Worm (Caenorhabditis elegans) whole organism, young adult: ENCODE data around the gene str-187.

Experiments used
- B0019.2 ChIP-seq: fragments of 200-800 bp; sonication (Bioruptor generic); conservative IDR thresholded peaks from 2 replicates; pipeline ENCODE4 v1.3.6; 2022; ENCODE audit warnings: missing genetic modification reagents, missing genetic modification characterization, missing compliant biosample characterization
- B0336.3 ChIP-seq: fragments of 200-800 bp; sonication (Bioruptor generic); IDR thresholded peaks from 2 replicates; pipeline ENCODE4 v1.3.6; 2022; ENCODE audit warnings: missing genetic modification characterization, missing compliant biosample characterization
- C06A6.2 ChIP-seq: fragments of 200-800 bp; sonication (Bioruptor generic); conservative IDR thresholded peaks from 2 replicates; pipeline ENCODE4 v1.3.6; 2022; ENCODE audit warnings: missing genetic modification characterization, missing compliant biosample characterization
- D2030.7 ChIP-seq: fragments of 200-800 bp; sonication (Bioruptor generic); IDR thresholded peaks from 2 replicates; pipeline ENCODE4 v1.3.6; 2022; ENCODE audit warnings: missing genetic modification reagents, missing genetic modification characterization, missing compliant biosample characterization
- F22D6.2 ChIP-seq: sonication (generic microtip); optimal IDR thresholded peaks from 2 replicates; lab custom pipeline; 2016; ENCODE audit warnings: mild to moderate bottlenecking, missing genetic modification characterization, missing compliant biosample characterization
- K12H6.12 ChIP-seq: fragments of 200-800 bp; sonication (Bioruptor generic); optimal IDR thresholded peaks from 2 replicates; lab custom pipeline; 2018; ENCODE audit warnings: mild to moderate bottlenecking, missing genetic modification characterization, missing compliant biosample characterization
- T26A5.8 ChIP-seq: sonication (generic microtip); optimal IDR thresholded peaks from 2 replicates; lab custom pipeline; 2016; ENCODE audit warnings: missing genetic modification characterization, missing compliant biosample characterization
- Y53F4B.3 ChIP-seq: fragments of 200-800 bp; sonication (Bioruptor generic); IDR thresholded peaks from 2 replicates; pipeline ENCODE4 v1.3.6; 2022; ENCODE audit warnings: missing genetic modification reagents, missing genetic modification characterization, missing compliant biosample characterization
- Y53G8AR.9 ChIP-seq: fragments of 200-800 bp; sonication (Bioruptor generic); conservative IDR thresholded peaks from 2 replicates; pipeline ENCODE4 v1.3.6; 2022; ENCODE audit warnings: missing genetic modification reagents, missing genetic modification characterization, missing compliant biosample characterization
- Y56A3A.18 ChIP-seq: fragments of 200-800 bp; sonication (Bioruptor generic); IDR thresholded peaks from 2 replicates; pipeline ENCODE4 v1.3.6; 2022; ENCODE audit warnings: missing genetic modification reagents, missing genetic modification characterization, missing compliant biosample characterization
- Y95B8A.8 ChIP-seq: fragments of 200-800 bp; sonication (Bioruptor generic); IDR thresholded peaks from 2 replicates; pipeline ENCODE4 v1.3.6; 2022; ENCODE audit warnings: missing genetic modification reagents, missing genetic modification characterization, missing compliant biosample characterization
- aptf-2 ChIP-seq: fragments of 200-800 bp; sonication (Bioruptor generic); conservative IDR thresholded peaks from 2 replicates; pipeline ENCODE4 v1.3.6; 2022; ENCODE audit warnings: missing genetic modification reagents, missing genetic modification characterization, missing compliant biosample characterization
- atf-7 ChIP-seq: sonication (generic microtip); optimal IDR thresholded peaks from 2 replicates; lab custom pipeline; 2017; ENCODE audit warnings: mild to moderate bottlenecking, missing genetic modification characterization, missing compliant biosample characterization
- attf-6 ChIP-seq: fragments of 200-800 bp; sonication (Bioruptor generic); IDR thresholded peaks from 2 replicates; pipeline ENCODE4 v1.3.6; 2022; ENCODE audit warnings: missing genetic modification reagents, missing genetic modification characterization, missing compliant biosample characterization
- bed-1 ChIP-seq: fragments of 200-800 bp; sonication (Bioruptor generic); IDR thresholded peaks from 2 replicates; pipeline ENCODE4 v1.3.6; 2022; ENCODE audit warnings: missing genetic modification reagents, missing genetic modification characterization, missing compliant biosample characterization
- ceh-40 ChIP-seq: fragments of 200-800 bp; sonication (Bioruptor generic); IDR thresholded peaks from 2 replicates; pipeline ENCODE4 v1.3.6; 2022; ENCODE audit warnings: missing genetic modification characterization, missing compliant biosample characterization
- ceh-79 ChIP-seq: sonication (generic microtip); optimal IDR thresholded peaks from 2 replicates; lab custom pipeline; 2017; ENCODE audit warnings: mild to moderate bottlenecking, missing genetic modification characterization, missing compliant biosample characterization
- dox-1 ChIP-seq: fragments of 200-800 bp; sonication (Bioruptor generic); IDR thresholded peaks from 2 replicates; pipeline ENCODE4 v1.3.6; 2022; ENCODE audit warnings: missing genetic modification reagents, missing genetic modification characterization, missing compliant biosample characterization
- efl-1 ChIP-seq: fragments of 150-350 bp; optimal IDR thresholded peaks from 2 replicates; lab custom pipeline; 2014; ENCODE audit warnings: missing biosample characterization, missing genetic modification reagents, missing genetic modification characterization
- ekl-4 ChIP-seq: fragments of 200-800 bp; sonication (Bioruptor generic); IDR thresholded peaks from 2 replicates; pipeline ENCODE4 v1.3.6; 2022; ENCODE audit warnings: missing genetic modification reagents, missing genetic modification characterization, missing compliant biosample characterization
- fkh-3 ChIP-seq: sonication (generic microtip); optimal IDR thresholded peaks from 2 replicates; lab custom pipeline; 2016; ENCODE audit warnings: mild to moderate bottlenecking, missing genetic modification characterization, missing compliant biosample characterization
- let-607 ChIP-seq, 2 experiments: fragments of 200-800 bp in 1 of 2; sonication (Bioruptor generic) in 1 of 2; sonication (generic microtip) in 1 of 2; optimal IDR thresholded peaks; 2 replicates each; lab custom pipeline; 2016 to 2018; ENCODE audit warnings: mild to moderate bottlenecking in 2 of 2, missing compliant biosample characterization in 2 of 2, missing genetic modification characterization in 2 of 2, moderate library complexity in 2 of 2, missing genotype in 1 of 2
- lin-35 ChIP-seq, 3 experiments: fragments of 150-350 bp in 2 of 3; sonication (generic microtip) in 1 of 3; optimal IDR thresholded peaks; 2 replicates each; lab custom pipeline; 2014 to 2018; ENCODE audit warnings: missing biosample characterization in 3 of 3, missing genetic modification characterization in 3 of 3, missing genetic modification reagents in 3 of 3
- lir-1 ChIP-seq: fragments of 200-800 bp; sonication (Bioruptor generic); conservative IDR thresholded peaks from 2 replicates; pipeline ENCODE4 v1.3.6; 2022; ENCODE audit warnings: missing genetic modification reagents, missing genetic modification characterization, missing compliant biosample characterization
- madf-10 ChIP-seq: sonication (generic microtip); optimal IDR thresholded peaks from 2 replicates; lab custom pipeline; 2016; ENCODE audit warnings: mild to moderate bottlenecking, missing genetic modification characterization, missing compliant biosample characterization
- mxl-1 ChIP-seq: sonication (generic microtip); optimal IDR thresholded peaks from 2 replicates; lab custom pipeline; 2016; ENCODE audit warnings: missing genetic modification characterization, missing compliant biosample characterization
- nhr-179 ChIP-seq: sonication (generic microtip); optimal IDR thresholded peaks from 2 replicates; lab custom pipeline; 2016; ENCODE audit warnings: mild to moderate bottlenecking, missing genetic modification characterization, missing compliant biosample characterization
- nhr-27 ChIP-seq: fragments of 200-800 bp; sonication (Bioruptor generic); optimal IDR thresholded peaks from 2 replicates; lab custom pipeline; 2018; ENCODE audit warnings: mild to moderate bottlenecking, missing genetic modification characterization, moderate library complexity, missing compliant biosample characterization
- nhr-80 ChIP-seq: sonication (generic microtip); optimal IDR thresholded peaks from 2 replicates; lab custom pipeline; 2016; ENCODE audit warnings: missing genetic modification characterization, missing compliant biosample characterization
- pbrm-1 ChIP-seq: fragments of 200-800 bp; sonication (Bioruptor generic); IDR thresholded peaks from 2 replicates; pipeline ENCODE4 v1.3.6; 2022; ENCODE audit warnings: missing genetic modification reagents, missing genetic modification characterization, missing compliant biosample characterization
- pha-4 ChIP-seq: fragments of 150-350 bp; sonication (generic microtip); optimal IDR thresholded peaks from 2 replicates; lab custom pipeline; 2014; ENCODE audit warnings: missing biosample characterization, missing genetic modification reagents, missing genetic modification characterization
- rec-8 ChIP-seq, 2 experiments: sonication (generic microtip); optimal IDR thresholded peaks; 2 replicates each; lab custom pipeline; 2016; ENCODE audit warnings: mild to moderate bottlenecking in 2 of 2, missing genetic modification characterization in 2 of 2, missing genetic modification reagents in 2 of 2, missing genotype in 2 of 2, missing biosample characterization in 1 of 2, missing compliant biosample characterization in 1 of 2, moderate library complexity in 1 of 2
- repo-1 ChIP-seq: sonication (generic microtip); optimal IDR thresholded peaks from 2 replicates; lab custom pipeline; 2017; ENCODE audit warnings: mild to moderate bottlenecking, missing genetic modification characterization, missing compliant biosample characterization
- rpc-1 ChIP-seq, 2 experiments: fragments of 150-350 bp in 1 of 2; sonication (generic microtip) in 1 of 2; optimal IDR thresholded peaks; 2 replicates each; lab custom pipeline; 2014 to 2018; ENCODE audit warnings: missing biosample characterization in 1 of 2, missing genetic modification characterization in 1 of 2, missing genetic modification reagents in 1 of 2, missing genotype in 1 of 2
- sdz-38 ChIP-seq: sonication (generic microtip); optimal IDR thresholded peaks from 2 replicates; lab custom pipeline; 2016; ENCODE audit warnings: missing genotype, missing genetic modification characterization, missing compliant biosample characterization
- sea-2 ChIP-seq: fragments of 200-800 bp; sonication (Bioruptor generic); IDR thresholded peaks from 2 replicates; pipeline ENCODE4 v1.3.6; 2022; ENCODE audit warnings: missing genetic modification characterization, missing compliant biosample characterization
- snpc-1.3 ChIP-seq: sonication (generic microtip); optimal IDR thresholded peaks from 2 replicates; lab custom pipeline; 2017; ENCODE audit warnings: missing genetic modification characterization, mild to moderate bottlenecking, missing compliant biosample characterization, antibody characterized with exemption, moderate library complexity, missing genotype, missing genetic modification reagents; ENCODE audit not compliant: insufficient read depth
- snpc-4 ChIP-seq, 5 experiments: fragments of 150-350 bp in 1 of 5; sonication (generic microtip) in 4 of 5; optimal IDR thresholded peaks; 2 replicates each; lab custom pipeline; 2014 to 2018; ENCODE audit warnings: missing genetic modification characterization in 5 of 5, missing biosample characterization in 3 of 5, antibody characterized with exemption in 2 of 5, mild to moderate bottlenecking in 2 of 5, missing compliant biosample characterization in 2 of 5, missing genotype in 2 of 5, moderate library complexity in 2 of 5, missing genetic modification reagents in 1 of 5
- somi-1 ChIP-seq: fragments of 200-800 bp; sonication (Bioruptor generic); optimal IDR thresholded peaks from 2 replicates; lab custom pipeline; 2018; ENCODE audit warnings: mild to moderate bottlenecking, missing genetic modification characterization, missing compliant biosample characterization
- sptf-2 ChIP-seq: fragments of 200-800 bp; sonication (Bioruptor generic); optimal IDR thresholded peaks from 2 replicates; lab custom pipeline; 2018; ENCODE audit warnings: mild to moderate bottlenecking, missing genetic modification characterization, missing compliant biosample characterization
- tbp1 ChIP-seq: fragments of 200-800 bp; sonication (Bioruptor generic); optimal IDR thresholded peaks from 2 replicates; lab custom pipeline; 2018; ENCODE audit warnings: mild to moderate bottlenecking, missing genetic modification characterization, missing compliant biosample characterization
- tbx-9 ChIP-seq: sonication (generic microtip); optimal IDR thresholded peaks from 2 replicates; lab custom pipeline; 2016; ENCODE audit warnings: borderline replicate concordance, missing genetic modification characterization, inconsistent platforms, missing compliant biosample characterization
- zim-3 ChIP-seq: sonication (generic microtip); optimal IDR thresholded peaks from 2 replicates; lab custom pipeline; 2017; ENCODE audit warnings: mild to moderate bottlenecking, missing genetic modification characterization, moderate library complexity, missing compliant biosample characterization
- ztf-18 ChIP-seq: sonication (generic microtip); optimal IDR thresholded peaks from 2 replicates; lab custom pipeline; 2016; ENCODE audit warnings: missing genotype, mild to moderate bottlenecking, missing genetic modification characterization, missing compliant biosample characterization
- ztf-28 ChIP-seq: fragments of 200-800 bp; sonication (Bioruptor generic); IDR thresholded peaks from 2 replicates; pipeline ENCODE4 v1.3.6; 2022; ENCODE audit warnings: missing genetic modification reagents, missing genetic modification characterization, missing compliant biosample characterization
- ztf-3 ChIP-seq: fragments of 200-800 bp; sonication (Bioruptor generic); optimal IDR thresholded peaks from 2 replicates; lab custom pipeline; 2018; ENCODE audit warnings: mild to moderate bottlenecking, missing genetic modification characterization, missing compliant biosample characterization
- ztf-6 ChIP-seq: fragments of 200-800 bp; sonication (Bioruptor generic); IDR thresholded peaks from 2 replicates; pipeline ENCODE4 v1.3.6; 2022; ENCODE audit warnings: missing genetic modification reagents, missing genetic modification characterization, missing compliant biosample characterization

str-187 gene

DNA sequence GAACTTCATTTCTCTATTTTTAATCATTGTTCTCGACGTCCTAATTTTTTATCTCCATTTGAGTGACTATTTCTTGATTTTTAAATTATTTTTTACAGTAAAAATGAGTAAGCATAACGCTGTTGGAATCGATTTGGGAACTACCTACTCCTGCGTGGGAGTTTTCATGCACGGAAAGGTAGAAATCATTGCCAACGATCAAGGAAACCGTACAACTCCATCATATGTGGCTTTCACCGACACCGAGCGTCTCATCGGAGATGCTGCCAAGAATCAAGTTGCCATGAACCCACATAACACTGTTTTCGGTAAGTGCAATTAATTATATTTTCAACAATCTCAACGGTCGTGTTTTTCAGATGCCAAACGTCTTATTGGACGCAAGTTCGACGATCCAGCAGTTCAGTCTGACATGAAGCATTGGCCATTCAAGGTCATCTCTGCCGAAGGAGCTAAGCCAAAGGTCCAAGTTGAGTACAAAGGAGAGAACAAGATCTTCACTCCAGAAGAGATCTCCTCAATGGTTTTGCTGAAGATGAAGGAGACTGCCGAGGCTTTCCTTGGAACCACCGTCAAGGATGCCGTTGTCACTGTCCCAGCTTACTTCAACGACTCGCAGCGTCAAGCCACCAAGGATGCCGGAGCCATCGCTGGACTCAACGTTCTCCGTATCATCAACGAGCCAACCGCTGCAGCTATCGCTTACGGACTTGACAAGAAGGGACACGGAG lies 13.6 kb downstream of the str-187 start, which contains the start of gene hsp-1 (continued):
- TF ChIP-seq lir-1 (GFP tag; lab: Robert Waterston, UW) (no peak), ztf-3 (GFP tag; lab: Kevin White, UChicago) (no peak), aptf-2 (no peak), Y56A3A.18 (GFP tag; lab: Robert Waterston, UW) (no peak; the same call in 1 of the 2 replicates), lin-35 (GFP tag; optimal IDR thresholded peaks at IDR 0.05; lab: Kevin White, UChicago) (no peak), Y95B8A.8 (0 out of 2 replicates have a peak, but pooled peaks have one; percentile 66), ceh-40 (GFP tag; lab: Robert Waterston, UW) (peak; percentile 78; the same call in 1 of the 2 replicates), somi-1 (GFP tag; lab: Kevin White, UChicago) (no peak), snpc-1.3 (tag; lab: Kevin White, UChicago) (no peak), T26A5.8 (no peak), sptf-2 (GFP tag; lab: Kevin White, UChicago) (no peak), tbp1 (GFP tag; lab: Kevin White, UChicago) (no peak), mxl-1 (tag; lab: Kevin White, UChicago) (no peak), fkh-3 (tag; lab: Kevin White, UChicago) (no peak), tbx-9 (tag; lab: Kevin White, UChicago) (no peak), ekl-4 (GFP tag; lab: Robert Waterston, UW) (no peak; the same call in 1 of the 2 replicates), ztf-6 (no peak), F22D6.2 (tag; lab: Kevin White, UChicago) (no peak), zim-3 (tag; lab: Kevin White, UChicago) (no peak), madf-10 (tag; lab: Kevin White, UChicago) (no peak), ztf-18 (tag; lab: Kevin White, UChicago) (no peak), snpc-4 (GFP tag; optimal IDR thresholded peaks at IDR 0.05; lab: Kevin White, UChicago) (no peak), snpc-4 (tag; optimal IDR thresholded peaks at IDR 0.05; lab: Kevin White, UChicago) (peak in 1 of 4 experiments; percentile 33), D2030.7 (GFP tag; lab: Robert Waterston, UW) (0 out of 2 replicates have a peak, but pooled peaks have one; percentile 20), Y53G8AR.9 (GFP tag; lab: Robert Waterston, UW) (no peak), sdz-38 (tag; lab: Kevin White, UChicago) (no peak), B0336.3 (peak; percentile 13), sea-2 (GFP tag; lab: Robert Waterston, UW) (no peak), efl-1 (GFP tag; lab: Kevin White, UChicago) (no peak), B0019.2 (GFP tag; lab: Robert Waterston, UW) (no peak), attf-6 (GFP tag; lab: Robert Waterston, UW) (peak; percentile 63; the same call in 1 of the 2 replicates), pbrm-1 (GFP tag; lab: Robert Waterston, UW) (no peak), nhr-80 (no peak), dox-1 (peak; percentile 48), let-607 (tag; optimal IDR thresholded peaks at IDR 0.05; lab: Kevin White, UChicago) (no peak), ztf-28 (GFP tag; lab: Robert Waterston, UW) (no peak), nhr-179 (tag; lab: Kevin White, UChicago) (no peak), K12H6.12 (tag; lab: Kevin White, UChicago) (no peak), pha-4 (tag; lab: Kevin White, UChicago) (no peak), rpc-1 (optimal IDR thresholded peaks at IDR 0.05; lab: Kevin White, UChicago) (no peak), rpc-1 (tag; optimal IDR thresholded peaks at IDR 0.05; lab: Kevin White, UChicago) (no peak), repo-1 (tag; lab: Kevin White, UChicago) (peak; percentile 8), rec-8 (tag; optimal IDR thresholded peaks at IDR 0.05; lab: Kevin White, UChicago) (no peak), ceh-79 (tag; lab: Kevin White, UChicago) (no peak), Y53F4B.3 (GFP tag; lab: Robert Waterston, UW) (no peak), bed-1 (GFP tag; lab: Robert Waterston, UW) (no peak), nhr-27 (tag; lab: Kevin White, UChicago) (no peak), atf-7 (tag; lab: Kevin White, UChicago) (no peak), C06A6.2 (no peak)
